Worm (Caenorhabditis elegans) whole organism, L2 larva: ENCODE results near the gene K02C4.5.

Source experiments
- egl-27 ChIP-seq: sonication (generic microtip); optimal IDR thresholded peaks from 3 replicates; lab custom pipeline; 2017; ENCODE audit warnings: missing biosample characterization, missing genetic modification reagents, missing genetic modification characterization
- lin-11 ChIP-seq: fragments of 150-350 bp; sonication (generic microtip); optimal IDR thresholded peaks from 2 replicates; lab custom pipeline; 2014; ENCODE audit warnings: missing biosample characterization, missing genetic modification characterization, inconsistent platforms, mixed read lengths
- nhr-12 ChIP-seq: fragments of 150-350 bp; optimal IDR thresholded peaks from 2 replicates; lab custom pipeline; 2014; ENCODE audit warnings: missing biosample characterization, missing genetic modification characterization
- snpc-4 ChIP-seq: fragments of 150-350 bp; optimal IDR thresholded peaks from 2 replicates; lab custom pipeline; 2014; ENCODE audit warnings: missing biosample characterization, missing genetic modification characterization
- ztf-4 ChIP-seq: fragments of 150-350 bp; optimal IDR thresholded peaks from 2 replicates; lab custom pipeline; 2014; ENCODE audit warnings: missing biosample characterization, missing genetic modification characterization

DNA sequence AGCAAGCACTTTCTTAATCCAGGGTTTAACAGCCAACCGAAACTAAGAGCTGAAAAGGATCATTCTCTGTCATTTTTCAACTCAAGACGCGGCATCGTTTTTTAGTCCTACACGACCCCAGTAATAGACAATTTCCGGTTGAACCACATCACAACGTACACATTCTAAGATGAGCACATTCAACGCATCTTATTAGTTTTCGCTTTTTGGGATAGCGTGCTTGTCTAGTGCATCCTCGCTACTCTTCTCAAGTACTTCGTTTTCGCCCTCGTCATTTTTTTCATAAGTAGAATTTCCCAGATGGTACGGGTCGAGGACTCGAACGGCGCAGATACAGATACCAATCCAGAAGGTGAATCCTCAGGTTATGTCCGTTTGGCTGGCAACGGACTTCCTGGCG, 35.9 kb upstream of the K02C4.5 start, which contains the start of gene T05H10.1:
- TF ChIP-seq snpc-4 (tag; lab: Kevin White, UChicago) (no peak), lin-11 (no peak), ztf-4 (no peak), egl-27 (tag; lab: Kevin White, UChicago) (no peak), nhr-12 (tag; lab: Kevin White, UChicago) (no peak)
